Worm (Caenorhabditis elegans): Measurements from ENCODE around the gene fem-2.

Gene fem-2

DNA sequence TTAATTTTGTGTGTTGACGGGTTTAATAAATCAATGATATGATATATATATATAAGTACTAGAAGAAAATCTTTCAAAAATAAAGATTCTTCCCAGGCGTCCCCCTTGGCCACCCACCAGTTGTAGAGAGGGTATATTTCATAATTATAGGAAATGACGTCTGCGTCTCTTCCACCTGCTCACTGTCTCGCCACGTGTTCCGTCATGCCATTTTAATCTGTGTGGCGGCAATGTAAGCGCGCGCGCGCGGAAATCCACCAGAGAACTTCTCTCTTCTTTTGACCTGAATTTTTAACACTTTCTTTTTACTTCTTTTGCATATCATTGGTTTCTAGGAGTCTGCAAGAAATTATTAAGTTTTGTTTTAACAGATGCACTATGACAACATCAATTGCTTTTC, 19.9 kb upstream of the fem-2 start:
- no peak for TF ChIP-seq tab-1 (GFP tag; IDR thresholded peaks at IDR 0.05)
- TF ChIP-seq ztf-29 (GFP tag; IDR thresholded peaks at IDR 0.05) = no peak
- no peak for TF ChIP-seq cog-1 (tag; optimal IDR thresholded peaks at IDR 0.05)
- no peak for TF ChIP-seq ref-1 (GFP tag; conservative IDR thresholded peaks at IDR 0.05)
- no peak for TF ChIP-seq flt-1 (GFP tag; IDR thresholded peaks at IDR 0.05)
- TF ChIP-seq klf-2 (GFP tag; conservative IDR thresholded peaks at IDR 0.05) = no peak
- TF ChIP-seq T22C8.4 (GFP tag; IDR thresholded peaks at IDR 0.05) = no peak
- TF ChIP-seq med-1 (GFP tag; optimal IDR thresholded peaks at IDR 0.05; ENCODE audit: insufficient read depth) = no peak
- no peak for TF ChIP-seq ztf-23 (GFP tag; IDR thresholded peaks at IDR 0.05)

DNA sequence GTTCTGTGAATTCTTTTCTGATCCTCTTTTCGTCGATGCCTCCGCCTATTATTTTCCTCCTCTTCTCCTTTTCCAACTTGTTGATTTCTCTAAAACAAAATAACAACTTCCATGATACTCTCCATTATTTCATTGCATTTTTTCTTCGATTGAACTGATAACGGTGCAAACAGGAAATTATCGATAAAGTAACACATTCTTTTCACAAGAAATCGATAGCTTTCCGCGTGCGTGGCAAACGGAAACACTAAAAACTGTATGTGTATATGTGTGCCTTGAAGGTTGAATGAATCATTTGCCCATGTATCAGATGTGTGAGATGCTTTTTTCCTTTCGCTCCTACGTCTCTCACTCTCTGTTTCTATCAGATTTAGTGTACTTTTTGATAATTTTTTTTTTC, 17.2 kb upstream of the fem-2 start:
- TF ChIP-seq tab-1 (GFP tag; IDR thresholded peaks at IDR 0.05) (no peak), ref-1 (GFP tag; conservative IDR thresholded peaks at IDR 0.05) (no peak), T22C8.4 (GFP tag; IDR thresholded peaks at IDR 0.05) (no peak), med-1 (GFP tag; optimal IDR thresholded peaks at IDR 0.05; ENCODE audit: insufficient read depth) (no peak), klf-2 (GFP tag; conservative IDR thresholded peaks at IDR 0.05) (no peak), ztf-29 (GFP tag; IDR thresholded peaks at IDR 0.05) (no peak), cog-1 (tag; optimal IDR thresholded peaks at IDR 0.05) (no peak), ztf-23 (GFP tag; IDR thresholded peaks at IDR 0.05) (no peak), flt-1 (GFP tag; IDR thresholded peaks at IDR 0.05) (no peak)

DNA sequence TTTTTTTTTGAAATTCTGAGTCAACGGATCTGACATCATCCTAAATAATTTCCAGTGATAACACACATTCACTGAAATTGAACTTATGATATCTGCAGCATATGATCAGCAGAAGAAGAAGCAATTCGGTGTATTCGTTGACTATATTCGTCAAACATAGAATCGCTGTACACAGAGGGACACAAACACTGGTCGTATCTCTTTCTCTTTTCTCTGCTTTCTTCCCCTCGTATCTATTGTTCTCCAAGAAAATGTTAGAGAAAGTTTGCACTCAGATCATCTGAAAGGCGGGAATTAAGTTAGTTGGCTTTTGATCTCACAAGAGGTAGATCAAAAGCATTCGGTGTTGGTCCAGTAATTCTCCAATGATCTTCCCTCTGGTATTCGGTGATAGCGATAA, 16.1 kb upstream of the fem-2 start:
- TF ChIP-seq klf-2 (GFP tag; conservative IDR thresholded peaks at IDR 0.05) = no peak
- TF ChIP-seq cog-1 (tag; optimal IDR thresholded peaks at IDR 0.05) = no peak
- TF ChIP-seq med-1 (GFP tag; optimal IDR thresholded peaks at IDR 0.05; ENCODE audit: insufficient read depth) = no peak
- no peak for TF ChIP-seq ztf-23 (GFP tag; IDR thresholded peaks at IDR 0.05)
- TF ChIP-seq T22C8.4 (GFP tag; IDR thresholded peaks at IDR 0.05) = no peak
- no peak for TF ChIP-seq tab-1 (GFP tag; IDR thresholded peaks at IDR 0.05)
- TF ChIP-seq ref-1 (GFP tag; conservative IDR thresholded peaks at IDR 0.05) = no peak
- no peak for TF ChIP-seq flt-1 (GFP tag; IDR thresholded peaks at IDR 0.05)
- no peak for TF ChIP-seq ztf-29 (GFP tag; IDR thresholded peaks at IDR 0.05)

DNA sequence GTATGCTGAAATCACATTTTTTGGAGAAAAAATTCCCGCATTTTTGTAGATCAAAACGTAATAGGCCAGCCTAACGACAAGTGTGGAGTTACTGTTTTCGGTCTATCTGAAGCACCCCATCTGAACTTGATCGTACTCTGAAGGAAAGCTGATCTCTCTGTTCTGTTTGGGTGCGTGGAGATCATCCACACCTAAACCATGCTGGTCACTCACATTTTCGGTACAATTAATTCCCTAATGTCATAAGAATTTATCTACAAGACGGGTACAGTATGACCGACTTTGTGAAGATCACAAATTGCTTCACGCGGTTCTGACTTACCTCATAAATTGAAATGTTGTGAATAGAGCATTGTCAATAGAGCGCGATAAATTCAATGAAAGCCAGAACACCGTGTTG, 15.5 kb upstream of the fem-2 start:
- TF ChIP-seq ztf-23 (GFP tag; IDR thresholded peaks at IDR 0.05) (no peak), tab-1 (GFP tag; IDR thresholded peaks at IDR 0.05) (no peak), med-1 (GFP tag; optimal IDR thresholded peaks at IDR 0.05; ENCODE audit: insufficient read depth) (no peak), ztf-29 (GFP tag; IDR thresholded peaks at IDR 0.05) (no peak), cog-1 (tag; optimal IDR thresholded peaks at IDR 0.05) (no peak), klf-2 (GFP tag; conservative IDR thresholded peaks at IDR 0.05) (no peak), T22C8.4 (GFP tag; IDR thresholded peaks at IDR 0.05) (no peak), flt-1 (GFP tag; IDR thresholded peaks at IDR 0.05) (no peak), ref-1 (GFP tag; conservative IDR thresholded peaks at IDR 0.05) (no peak)

DNA sequence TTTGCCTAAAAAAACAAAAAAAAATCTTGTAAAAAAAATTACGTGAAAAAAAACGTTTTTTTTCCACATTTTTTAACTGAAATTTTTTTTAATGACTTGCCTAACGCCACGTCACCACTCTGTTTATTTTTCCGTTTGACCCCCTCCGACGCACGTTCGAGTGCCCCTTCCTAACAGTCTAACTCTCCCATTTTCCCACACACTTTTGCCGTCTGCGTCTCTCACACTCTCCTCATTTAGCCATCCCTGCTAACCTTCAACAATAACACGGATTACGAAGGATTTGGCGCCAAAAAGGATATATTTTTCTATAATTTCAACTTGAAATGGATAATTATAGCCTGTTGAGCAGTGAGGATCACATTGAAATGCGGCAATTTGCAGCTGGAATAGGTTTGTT, 12.8 kb upstream of the fem-2 start:
- TF ChIP-seq ref-1 (GFP tag; conservative IDR thresholded peaks at IDR 0.05) = no peak

DNA sequence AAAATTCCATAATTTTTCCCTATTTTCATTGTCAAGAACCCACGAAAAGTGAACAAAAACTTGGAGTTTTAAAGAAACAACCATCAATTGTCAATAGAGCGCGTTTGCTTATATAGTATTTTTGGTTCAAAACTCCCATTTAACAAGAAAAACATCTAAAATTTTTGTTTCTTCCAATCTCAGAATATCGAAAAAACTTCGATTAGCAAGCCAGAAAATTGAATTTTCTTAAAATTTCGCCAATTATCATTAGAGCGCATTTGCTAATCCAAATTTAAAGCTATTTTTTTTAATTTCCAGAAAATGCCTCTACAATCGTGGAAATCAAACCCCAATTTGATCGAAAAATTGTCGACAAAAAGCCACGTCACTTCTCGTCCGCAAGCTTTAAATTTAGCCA, 12.0 kb upstream of the fem-2 start, which contains the start of gene orai-1:
Gene orai-1, plus strand, starts transcription at position 301 of the 400 bp plus-strand sequence.
- TF ChIP-seq med-1 (GFP tag; optimal IDR thresholded peaks at IDR 0.05; ENCODE audit: insufficient read depth) (no peak), ztf-29 (GFP tag; IDR thresholded peaks at IDR 0.05) (no peak), ref-1 (GFP tag; conservative IDR thresholded peaks at IDR 0.05) (no peak), klf-2 (GFP tag; conservative IDR thresholded peaks at IDR 0.05) (no peak), ztf-23 (GFP tag; IDR thresholded peaks at IDR 0.05) (no peak), cog-1 (tag; optimal IDR thresholded peaks at IDR 0.05) (no peak), flt-1 (GFP tag; IDR thresholded peaks at IDR 0.05) (no peak), T22C8.4 (GFP tag; IDR thresholded peaks at IDR 0.05) (no peak), tab-1 (GFP tag; IDR thresholded peaks at IDR 0.05) (no peak)

DNA sequence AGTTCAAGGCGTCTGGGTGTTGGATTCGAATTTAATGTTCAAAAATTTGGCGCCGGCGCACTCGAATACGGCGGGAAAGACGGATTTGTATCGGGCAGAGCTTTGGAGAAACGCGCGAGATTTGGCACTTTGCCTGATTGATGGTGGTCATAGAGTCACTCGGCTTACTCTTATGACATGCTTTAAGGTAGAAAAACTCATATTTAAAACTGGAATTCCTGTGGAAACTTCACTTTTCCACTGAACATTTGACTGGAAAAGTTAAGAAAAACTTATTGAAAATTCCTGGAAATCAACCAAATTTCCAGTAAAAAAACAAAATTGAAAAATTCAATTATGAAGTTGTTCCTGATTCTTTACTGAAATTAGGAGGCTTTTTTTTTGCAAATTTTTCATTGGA, 10.2 kb upstream of the fem-2 start:
- no peak for TF ChIP-seq klf-2 (GFP tag; conservative IDR thresholded peaks at IDR 0.05)
- TF ChIP-seq ref-1 (GFP tag; conservative IDR thresholded peaks at IDR 0.05) = no peak
- no peak for TF ChIP-seq med-1 (GFP tag; optimal IDR thresholded peaks at IDR 0.05; ENCODE audit: insufficient read depth)
- no peak for TF ChIP-seq ztf-23 (GFP tag; IDR thresholded peaks at IDR 0.05)
- TF ChIP-seq cog-1 (tag; optimal IDR thresholded peaks at IDR 0.05) = no peak
- TF ChIP-seq flt-1 (GFP tag; IDR thresholded peaks at IDR 0.05) = no peak
- TF ChIP-seq T22C8.4 (GFP tag; IDR thresholded peaks at IDR 0.05) = no peak
- TF ChIP-seq tab-1 (GFP tag; IDR thresholded peaks at IDR 0.05) = no peak
- TF ChIP-seq ztf-29 (GFP tag; IDR thresholded peaks at IDR 0.05) = no peak

DNA sequence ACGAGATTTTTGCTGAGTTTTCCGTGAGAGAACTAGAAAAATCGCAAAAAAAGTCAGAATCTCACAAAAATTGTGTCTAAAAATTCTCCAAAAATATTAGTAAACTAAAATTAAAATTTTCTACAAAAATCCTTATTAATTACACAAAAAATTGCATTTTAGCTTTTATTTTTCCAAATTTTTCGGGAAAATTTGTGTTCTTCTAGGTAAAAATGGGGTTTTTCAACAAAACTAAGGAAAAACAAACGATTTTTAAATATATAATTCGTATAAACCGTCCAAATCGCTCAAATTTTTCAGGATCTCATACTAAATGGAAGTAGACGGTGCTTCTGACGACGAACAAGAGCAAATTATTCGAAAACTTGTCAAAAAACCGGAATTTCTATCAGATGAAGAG, 7.3 kb upstream of the fem-2 start, which contains the start of gene W06E11.1:
Gene W06E11.1, plus strand, starts transcription at position 301 of the 400 bp plus-strand sequence.
- TF ChIP-seq ztf-23 (GFP tag; IDR thresholded peaks at IDR 0.05) = no peak
- TF ChIP-seq T22C8.4 (GFP tag; IDR thresholded peaks at IDR 0.05) = no peak

DNA sequence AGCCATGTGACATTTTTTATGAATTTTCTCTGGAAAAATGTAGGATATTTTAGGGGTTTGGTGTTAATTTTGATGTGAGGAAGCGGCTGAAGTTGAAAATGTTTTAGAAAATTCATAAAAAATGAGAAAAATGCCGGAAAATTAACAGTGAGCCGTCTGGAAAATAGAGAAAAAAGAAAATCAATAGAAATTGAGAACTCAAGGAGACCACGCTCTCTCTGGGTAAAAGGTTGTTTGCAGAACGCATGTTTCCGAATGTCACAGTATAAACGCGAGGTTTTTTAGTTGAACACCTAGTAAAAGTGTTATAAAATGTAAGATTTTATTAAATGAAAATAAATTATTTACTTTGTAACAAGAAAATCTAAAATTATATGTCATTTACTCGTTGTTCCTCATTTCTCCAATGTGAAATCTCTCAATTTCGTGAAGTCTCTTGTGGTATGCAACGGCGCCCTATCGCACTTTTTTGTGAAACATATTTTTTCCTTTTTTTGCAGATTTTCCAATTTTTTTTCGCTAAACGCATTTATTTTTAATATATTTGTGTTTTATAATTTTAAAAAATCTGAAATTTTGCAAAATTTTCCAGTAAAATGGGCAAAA, 5.9 kb upstream of the fem-2 start, which contains the start of the genes tag-266 and tag-267:
Gene tag-266, minus strand, starts transcription at position 29 of the 606 bp plus-strand sequence.
Gene tag-267, plus strand, starts transcription at position 593 of the 606 bp plus-strand sequence.
- peak; percentile 94 for TF ChIP-seq cog-1 (tag; optimal IDR thresholded peaks at IDR 0.05)
- no peak for TF ChIP-seq tab-1 (GFP tag; IDR thresholded peaks at IDR 0.05)
- no peak for TF ChIP-seq ztf-29 (GFP tag; IDR thresholded peaks at IDR 0.05)
- peak; percentile 74 for TF ChIP-seq klf-2 (GFP tag; conservative IDR thresholded peaks at IDR 0.05)
- TF ChIP-seq med-1 (GFP tag; optimal IDR thresholded peaks at IDR 0.05; ENCODE audit: insufficient read depth) = no peak
- TF ChIP-seq T22C8.4 (GFP tag; IDR thresholded peaks at IDR 0.05) = peak; percentile 57; the same call in 1 of the 2 replicates
- peak; percentile 81 for TF ChIP-seq ztf-23 (GFP tag; IDR thresholded peaks at IDR 0.05)
- TF ChIP-seq ref-1 (GFP tag; conservative IDR thresholded peaks at IDR 0.05) = no peak
- TF ChIP-seq flt-1 (GFP tag; IDR thresholded peaks at IDR 0.05) = peak; percentile 81; the same call in 1 of the 2 replicates

DNA sequence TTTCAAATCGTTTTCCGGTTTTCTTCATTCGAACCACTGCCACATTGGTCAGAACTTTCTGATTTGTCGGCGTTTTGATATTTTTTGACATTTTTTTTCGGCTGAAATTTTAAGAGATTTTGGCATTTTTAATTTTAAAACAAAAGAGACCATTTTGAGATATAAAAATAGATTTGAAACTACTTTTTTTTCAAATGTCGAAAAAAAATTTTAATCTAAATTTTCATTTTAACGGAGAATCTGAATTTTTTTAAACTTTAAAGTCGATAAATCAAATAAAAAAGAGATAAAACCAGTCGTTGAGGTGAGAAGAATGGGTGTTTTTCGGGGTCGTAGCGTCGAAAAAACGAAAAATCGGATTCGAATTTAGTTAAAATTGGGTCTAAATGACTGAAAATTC, 3.9 kb upstream of the fem-2 start, which contains the start of gene sbds-1:
Gene sbds-1, minus strand, starts transcription at position 101 of the 400 bp plus-strand sequence.
- no peak for TF ChIP-seq ref-1 (GFP tag; conservative IDR thresholded peaks at IDR 0.05)
